ENCODE assay signal across 1 fruit fly cellular context in the genomic region with DNA sequence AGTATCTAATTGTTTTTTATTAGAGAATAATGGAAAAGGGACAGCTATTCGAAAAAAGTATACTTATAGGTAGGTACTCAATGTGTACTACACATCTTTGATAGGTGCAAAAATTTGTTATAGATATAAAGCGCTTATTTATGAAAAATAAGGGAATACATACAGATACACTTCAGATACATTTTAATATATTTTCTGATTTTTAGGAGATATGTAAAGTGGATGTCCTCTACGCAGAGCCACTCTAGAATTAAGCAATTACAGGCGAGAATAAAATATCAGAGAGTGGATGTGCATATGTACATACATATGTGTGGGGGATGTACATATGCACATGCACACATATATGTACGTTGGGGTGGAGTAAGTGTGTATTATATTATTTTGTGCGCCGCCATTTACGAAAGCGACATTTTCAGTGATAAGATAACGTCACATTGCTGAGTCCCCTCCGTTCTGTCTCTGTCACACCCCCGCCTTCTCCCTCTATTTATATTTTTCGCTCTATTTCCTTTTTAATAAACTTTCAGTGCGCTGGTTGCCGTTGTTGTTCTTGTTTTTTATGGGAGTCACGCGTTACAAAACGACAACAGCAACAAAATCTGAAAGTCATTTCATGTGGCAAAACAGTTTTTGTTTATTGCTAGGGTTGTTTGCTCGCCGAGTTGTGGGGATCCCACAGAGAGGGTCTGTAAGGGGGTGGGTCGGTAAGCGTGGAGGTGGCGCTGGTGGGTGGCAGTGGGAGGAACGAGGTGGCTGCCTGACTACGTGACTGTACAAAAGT.
TF ChIP-seq lines count a peak whose summit lies in the region.

No protein-coding gene starts in this region.

TF ChIP-seq in whole organism, embryonic, 481 proteins besides CTCF, POLR2A, EP300 and RAD21 (continued from another document and continues in another):
- TF ChIP-seq CG13287 (GFP tag; IDR thresholded peaks at IDR 0.05; lab: Robert Waterston, UW; ENCODE audit: partially characterized antibody), result no peak
- TF ChIP-seq Lpt (GFP tag; optimal IDR thresholded peaks at IDR 0.05; lab: Kevin White, UChicago), result no peak
- TF ChIP-seq CG14050 (GFP tag; IDR thresholded peaks at IDR 0.05; lab: Robert Waterston, UW), result no peak
- no peak for TF ChIP-seq Six4 (GFP tag; optimal IDR thresholded peaks at IDR 0.05; lab: Kevin White, UChicago)
- no peak for TF ChIP-seq CG4820 (GFP tag; optimal IDR thresholded peaks at IDR 0.05; lab: Kevin White, UChicago)
- TF ChIP-seq CG1792 (GFP tag; optimal IDR thresholded peaks at IDR 0.05; lab: Kevin White, UChicago), result no peak
- TF ChIP-seq CG34376 (GFP tag; optimal IDR thresholded peaks at IDR 0.05; lab: Kevin White, UChicago), result peak; percentile 81
- no peak for TF ChIP-seq repo (GFP tag; optimal IDR thresholded peaks at IDR 0.05; lab: Kevin White, UChicago)
- TF ChIP-seq CG1603 (tag; optimal IDR thresholded peaks at IDR 0.05; lab: Kevin White, UChicago), result peak; percentile 15
- no peak for TF ChIP-seq Fer2 (tag; optimal IDR thresholded peaks at IDR 0.05; lab: Kevin White, UChicago)
- TF ChIP-seq lab (GFP tag; optimal IDR thresholded peaks at IDR 0.05; lab: Kevin White, UChicago), result peak; percentile 82
- TF ChIP-seq Oli (tag; optimal IDR thresholded peaks at IDR 0.05; lab: Kevin White, UChicago), result no peak
- peak; percentile 36 for TF ChIP-seq HHEX (GFP tag; optimal IDR thresholded peaks at IDR 0.05; lab: Kevin White, UChicago)
- peak; percentile 82 for TF ChIP-seq sens (GFP tag; lab: Kevin White, UChicago)
- peak; percentile 22; the same call in 1 of the 2 replicates for TF ChIP-seq sob (GFP tag; IDR thresholded peaks at IDR 0.05; lab: Robert Waterston, UW)
- TF ChIP-seq scrt (GFP tag; optimal IDR thresholded peaks at IDR 0.05; lab: Kevin White, UChicago), result peak; percentile 12
- no peak for TF ChIP-seq zen (tag; optimal IDR thresholded peaks at IDR 0.05; lab: Kevin White, UChicago)
- peak; percentile 45 for TF ChIP-seq CG9727 (GFP tag; optimal IDR thresholded peaks at IDR 0.05; lab: Kevin White, UChicago)
- peak; percentile 66 for TF ChIP-seq CG18599 (GFP tag; optimal IDR thresholded peaks at IDR 0.05; lab: Kevin White, UChicago)
- no peak for TF ChIP-seq zf30C (GFP tag; optimal IDR thresholded peaks at IDR 0.05; lab: Kevin White, UChicago)
- no peak for TF ChIP-seq CG4282 (GFP tag; optimal IDR thresholded peaks at IDR 0.05; lab: Kevin White, UChicago)
- TF ChIP-seq bcd (GFP tag; optimal IDR thresholded peaks at IDR 0.05; lab: Kevin White, UChicago), result no peak
- TF ChIP-seq Usf (GFP tag; optimal IDR thresholded peaks at IDR 0.05; lab: Kevin White, UChicago), result no peak
- peak; percentile 93 for TF ChIP-seq mirr (GFP tag; optimal IDR thresholded peaks at IDR 0.05; lab: Kevin White, UChicago)
- TF ChIP-seq tio (GFP tag; optimal IDR thresholded peaks at IDR 0.05; lab: Kevin White, UChicago), result no peak
- TF ChIP-seq CG10366 (GFP tag; IDR thresholded peaks at IDR 0.05; lab: Robert Waterston, UW), result no peak
- no peak for TF ChIP-seq fd96Cb (tag; optimal IDR thresholded peaks at IDR 0.05; lab: Kevin White, UChicago)
- no peak for TF ChIP-seq odd (GFP tag; optimal IDR thresholded peaks at IDR 0.05; lab: Kevin White, UChicago)
- no peak for TF ChIP-seq Dad (GFP tag; optimal IDR thresholded peaks at IDR 0.05; lab: Kevin White, UChicago)
- no peak for TF ChIP-seq CG9932 (GFP tag; IDR thresholded peaks at IDR 0.05; lab: Robert Waterston, UW)
- no peak for TF ChIP-seq Eip74EF (GFP tag; optimal IDR thresholded peaks at IDR 0.05; lab: Kevin White, UChicago)
- TF ChIP-seq CG18764 (GFP tag; optimal IDR thresholded peaks at IDR 0.05; lab: Kevin White, UChicago), result no peak
- TF ChIP-seq vnd (GFP tag; IDR thresholded peaks at IDR 0.05; lab: Robert Waterston, UW; ENCODE audit: partially characterized antibody), result 0 out of 3 replicates have a peak, but pooled peaks have one; percentile 49
- TF ChIP-seq CG7271 (tag; optimal IDR thresholded peaks at IDR 0.05; lab: Kevin White, UChicago), result no peak
- peak; percentile 87 for TF ChIP-seq exex (tag; optimal IDR thresholded peaks at IDR 0.05; lab: Kevin White, UChicago)
- TF ChIP-seq Nf-YB (GFP tag; optimal IDR thresholded peaks at IDR 0.05; lab: Kevin White, UChicago), result peak; percentile 48
- TF ChIP-seq Asciz (GFP tag; optimal IDR thresholded peaks at IDR 0.05; lab: Kevin White, UChicago), result peak; percentile 37
- TF ChIP-seq CG9817 (tag; optimal IDR thresholded peaks at IDR 0.05; lab: Kevin White, UChicago), result no peak
- no peak for TF ChIP-seq Abd-B (GFP tag; optimal IDR thresholded peaks at IDR 0.05; lab: Kevin White, UChicago)
- TF ChIP-seq CG2120 (GFP tag; optimal IDR thresholded peaks at IDR 0.05; lab: Kevin White, UChicago), result no peak
- peak; percentile 16; the same call in 1 of the 2 replicates for TF ChIP-seq Adf1 (GFP tag; IDR thresholded peaks at IDR 0.05; lab: Robert Waterston, UW)
- no peak for TF ChIP-seq CG10431 (GFP tag; optimal IDR thresholded peaks at IDR 0.05; lab: Kevin White, UChicago)
- TF ChIP-seq ara (GFP tag; IDR thresholded peaks at IDR 0.05; lab: Robert Waterston, UW), result no peak
- TF ChIP-seq kay (GFP tag; optimal IDR thresholded peaks at IDR 0.05; lab: Kevin White, UChicago), result peak; percentile 53
- peak; percentile 72 for TF ChIP-seq HmgZ (tag; optimal IDR thresholded peaks at IDR 0.05; lab: Kevin White, UChicago)
- TF ChIP-seq Med (GFP tag; lab: Kevin White, UChicago), result peak; percentile 85
- no peak for TF ChIP-seq CG17359 (tag; optimal IDR thresholded peaks at IDR 0.05; lab: Kevin White, UChicago)
- no peak for TF ChIP-seq CG16863 (GFP tag; optimal IDR thresholded peaks at IDR 0.05; lab: Kevin White, UChicago)
- peak; percentile 10 for TF ChIP-seq CG8281 (tag; optimal IDR thresholded peaks at IDR 0.05; lab: Kevin White, UChicago)
- peak; percentile 51; the same call in 1 of the 2 replicates for TF ChIP-seq ham (GFP tag; IDR thresholded peaks at IDR 0.05; lab: Robert Waterston, UW)
- peak; percentile 57 for TF ChIP-seq CG17912 (GFP tag; optimal IDR thresholded peaks at IDR 0.05; lab: Kevin White, UChicago)
- no peak for TF ChIP-seq CG4854 (GFP tag; optimal IDR thresholded peaks at IDR 0.05; lab: Kevin White, UChicago)
- TF ChIP-seq sqz (GFP tag; optimal IDR thresholded peaks at IDR 0.05; lab: Kevin White, UChicago), result peak; percentile 7
- TF ChIP-seq jumu (GFP tag; optimal IDR thresholded peaks at IDR 0.05; lab: Kevin White, UChicago), result no peak
- no peak for TF ChIP-seq CG9215 (GFP tag; IDR thresholded peaks at IDR 0.05; lab: Robert Waterston, UW)
- TF ChIP-seq onecut (GFP tag; IDR thresholded peaks at IDR 0.05; lab: Robert Waterston, UW), result no peak
- TF ChIP-seq yki (optimal IDR thresholded peaks at IDR 0.05; lab: Kevin White, UChicago), result no peak
- no peak for TF ChIP-seq CrebB (tag; optimal IDR thresholded peaks at IDR 0.05; lab: Kevin White, UChicago)
- TF ChIP-seq Hr78 (GFP tag; optimal IDR thresholded peaks at IDR 0.05; lab: Kevin White, UChicago), result no peak
- 0 out of 2 replicates have a peak, but pooled peaks have one; percentile 22 for TF ChIP-seq CG32767 (GFP tag; IDR thresholded peaks at IDR 0.05; lab: Robert Waterston, UW)
- TF ChIP-seq CG16779 (GFP tag; IDR thresholded peaks at IDR 0.05; lab: Robert Waterston, UW), result no peak
- no peak for TF ChIP-seq HLH54F (GFP tag; optimal IDR thresholded peaks at IDR 0.05; lab: Kevin White, UChicago)
- peak; percentile 53; the same call in 1 of the 2 replicates for TF ChIP-seq ttk (GFP tag; IDR thresholded peaks at IDR 0.05; lab: Robert Waterston, UW)
- TF ChIP-seq CG17829 (tag; optimal IDR thresholded peaks at IDR 0.05; lab: Kevin White, UChicago), result no peak
- peak; percentile 50; the same call in 1 of the 2 replicates for TF ChIP-seq CG32532 (GFP tag; IDR thresholded peaks at IDR 0.05; lab: Robert Waterston, UW)
- no peak for TF ChIP-seq CG6765 (GFP tag; optimal IDR thresholded peaks at IDR 0.05; lab: Kevin White, UChicago)
- peak; percentile 48 for TF ChIP-seq grn (GFP tag; optimal IDR thresholded peaks at IDR 0.05; lab: Kevin White, UChicago)
- peak; percentile 15 for TF ChIP-seq CG1832 (GFP tag; optimal IDR thresholded peaks at IDR 0.05; lab: Kevin White, UChicago)
- no peak for TF ChIP-seq CG3407 (GFP tag; optimal IDR thresholded peaks at IDR 0.05; lab: Kevin White, UChicago)
- TF ChIP-seq CG7963 (GFP tag; IDR thresholded peaks at IDR 0.05; lab: Robert Waterston, UW; ENCODE audit: partially characterized antibody), result no peak
- no peak for TF ChIP-seq abd-A (tag; optimal IDR thresholded peaks at IDR 0.05; lab: Kevin White, UChicago)
- TF ChIP-seq Rfx (GFP tag; IDR thresholded peaks at IDR 0.05; lab: Robert Waterston, UW), result peak; percentile 39; the same call in 1 of the 2 replicates
- no peak for TF ChIP-seq Antp (GFP tag; optimal IDR thresholded peaks at IDR 0.05; lab: Kevin White, UChicago)
- TF ChIP-seq knrl (GFP tag; IDR thresholded peaks at IDR 0.05; lab: Robert Waterston, UW; ENCODE audit: partially characterized antibody), result no peak
- no peak for TF ChIP-seq CG2202 (tag; optimal IDR thresholded peaks at IDR 0.05; lab: Kevin White, UChicago)
- TF ChIP-seq CG34224 (GFP tag; IDR thresholded peaks at IDR 0.05; lab: Robert Waterston, UW; ENCODE audit: partially characterized antibody), result 0 out of 3 replicates have a peak, but pooled peaks have one; percentile 8
- peak; percentile 30 for TF ChIP-seq Vsx1 (GFP tag; optimal IDR thresholded peaks at IDR 0.05; lab: Kevin White, UChicago)
- TF ChIP-seq CG6791 (GFP tag; IDR thresholded peaks at IDR 0.05; lab: Robert Waterston, UW; ENCODE audit: partially characterized antibody), result no peak
- TF ChIP-seq kni (GFP tag; optimal IDR thresholded peaks at IDR 0.05; lab: Kevin White, UChicago), result peak; percentile 15
- TF ChIP-seq fd3F (GFP tag; optimal IDR thresholded peaks at IDR 0.05; lab: Kevin White, UChicago), result no peak
- no peak for TF ChIP-seq TFAM (GFP tag; optimal IDR thresholded peaks at IDR 0.05; lab: Kevin White, UChicago)
- TF ChIP-seq CG10209 (GFP tag; optimal IDR thresholded peaks at IDR 0.05; lab: Kevin White, UChicago), result peak; percentile 34
- TF ChIP-seq emc (GFP tag; optimal IDR thresholded peaks at IDR 0.05; lab: Kevin White, UChicago), result no peak
- no peak for TF ChIP-seq Sin3A (optimal IDR thresholded peaks at IDR 0.05; lab: Kevin White, UChicago)
- TF ChIP-seq MBD-R2 (GFP tag; IDR thresholded peaks at IDR 0.05; lab: Robert Waterston, UW), result peak; percentile 25; the same call in 1 of the 2 replicates
- TF ChIP-seq Deaf1 (tag; optimal IDR thresholded peaks at IDR 0.05; lab: Kevin White, UChicago), result peak; percentile 66
- TF ChIP-seq CG17186 (GFP tag; optimal IDR thresholded peaks at IDR 0.05; lab: Kevin White, UChicago), result no peak
- no peak for TF ChIP-seq Lim3 (GFP tag; IDR thresholded peaks at IDR 0.05; lab: Robert Waterston, UW)
- TF ChIP-seq CG15696 (tag; optimal IDR thresholded peaks at IDR 0.05; lab: Kevin White, UChicago), result no peak
- TF ChIP-seq CG13296 (GFP tag; optimal IDR thresholded peaks at IDR 0.05; lab: Kevin White, UChicago), result peak; percentile 67
- TF ChIP-seq ssp (GFP tag; IDR thresholded peaks at IDR 0.05; lab: Robert Waterston, UW), result no peak
- 0 out of 2 replicates have a peak, but pooled peaks have one; percentile 18 for TF ChIP-seq ranshi (GFP tag; IDR thresholded peaks at IDR 0.05; lab: Robert Waterston, UW)
- TF ChIP-seq pum (GFP tag; optimal IDR thresholded peaks at IDR 0.05; lab: Kevin White, UChicago), result no peak
- TF ChIP-seq CG13624 (GFP tag; optimal IDR thresholded peaks at IDR 0.05; lab: Kevin White, UChicago), result no peak
- peak; percentile 21 for TF ChIP-seq CG13424 (tag; optimal IDR thresholded peaks at IDR 0.05; lab: Kevin White, UChicago)
- TF ChIP-seq CG2199 (GFP tag; IDR thresholded peaks at IDR 0.05; lab: Robert Waterston, UW), result 0 out of 3 replicates have a peak, but pooled peaks have one; percentile 24
- TF ChIP-seq tgo (GFP tag; IDR thresholded peaks at IDR 0.05; lab: Robert Waterston, UW), result no peak
- no peak for TF ChIP-seq otp (GFP tag; IDR thresholded peaks at IDR 0.05; lab: Robert Waterston, UW)
- peak; percentile 15 for TF ChIP-seq pros (GFP tag; optimal IDR thresholded peaks at IDR 0.05; lab: Kevin White, UChicago)
- no peak for TF ChIP-seq ac (GFP tag; optimal IDR thresholded peaks at IDR 0.05; lab: Kevin White, UChicago)
- TF ChIP-seq Poxn (GFP tag; IDR thresholded peaks at IDR 0.05; lab: Robert Waterston, UW), result no peak
- TF ChIP-seq CG3726 (GFP tag; IDR thresholded peaks at IDR 0.05; lab: Robert Waterston, UW), result no peak
- peak; percentile 37 for TF ChIP-seq salm (tag; optimal IDR thresholded peaks at IDR 0.05; lab: Kevin White, UChicago)
- TF ChIP-seq HLH3B (GFP tag; IDR thresholded peaks at IDR 0.05; lab: Robert Waterston, UW), result no peak
- TF ChIP-seq CG6854 (GFP tag; optimal IDR thresholded peaks at IDR 0.05; lab: Kevin White, UChicago), result peak; percentile 48
- TF ChIP-seq CG10543 (GFP tag; optimal IDR thresholded peaks at IDR 0.05; lab: Kevin White, UChicago), result peak; percentile 97
- peak; percentile 80 for TF ChIP-seq Hey (tag; optimal IDR thresholded peaks at IDR 0.05; lab: Kevin White, UChicago)
- TF ChIP-seq CG17802 (tag; optimal IDR thresholded peaks at IDR 0.05; lab: Kevin White, UChicago), result no peak
- no peak for TF ChIP-seq wek (GFP tag; optimal IDR thresholded peaks at IDR 0.05; lab: Kevin White, UChicago)
- peak; percentile 66 for TF ChIP-seq caup (GFP tag; optimal IDR thresholded peaks at IDR 0.05; lab: Kevin White, UChicago; ENCODE audit: severe bottlenecking)
- TF ChIP-seq crol (GFP tag; IDR thresholded peaks at IDR 0.05; lab: Robert Waterston, UW), result peak; percentile 94
- no peak for TF ChIP-seq Xbp1 (GFP tag; optimal IDR thresholded peaks at IDR 0.05; lab: Kevin White, UChicago)
- no peak for TF ChIP-seq CG8290 (GFP tag; optimal IDR thresholded peaks at IDR 0.05; lab: Kevin White, UChicago)
- peak in 1 of 2 experiments; percentile 33 for TF ChIP-seq CG8290 (tag; optimal IDR thresholded peaks at IDR 0.05; lab: Kevin White, UChicago)
- peak; percentile 65 for TF ChIP-seq CG6813 (GFP tag; optimal IDR thresholded peaks at IDR 0.05; lab: Kevin White, UChicago)
- no peak for TF ChIP-seq D19B (GFP tag; optimal IDR thresholded peaks at IDR 0.05; lab: Kevin White, UChicago)
- no peak for TF ChIP-seq CG7357 (GFP tag; IDR thresholded peaks at IDR 0.05; lab: Robert Waterston, UW)
- no peak for TF ChIP-seq dm (GFP tag; optimal IDR thresholded peaks at IDR 0.05; lab: Kevin White, UChicago)
- TF ChIP-seq dpn (GFP tag; optimal IDR thresholded peaks at IDR 0.05; lab: Kevin White, UChicago), result no peak
- no peak for TF ChIP-seq hth (optimal IDR thresholded peaks at IDR 0.05; lab: Kevin White, UChicago)
- TF ChIP-seq p53 (GFP tag; optimal IDR thresholded peaks at IDR 0.05; lab: Kevin White, UChicago), result peak; percentile 8
- TF ChIP-seq gcm2 (GFP tag; optimal IDR thresholded peaks at IDR 0.05; lab: Kevin White, UChicago), result peak; percentile 8
- no peak for TF ChIP-seq NC2β (GFP tag; optimal IDR thresholded peaks at IDR 0.05; lab: Kevin White, UChicago)
- TF ChIP-seq usp (GFP tag; optimal IDR thresholded peaks at IDR 0.05; lab: Kevin White, UChicago), result no peak
